Fruit fly (Drosophila melanogaster) whole organism, prepupa: ENCODE measurements around the gene Nha2.

Source experiments
- CG11762 ChIP-seq: fragments of 200-800 bp; sonication (Bioruptor generic); optimal IDR thresholded peaks from 3 replicates; lab custom pipeline; 2016; ENCODE audit warnings: missing biosample characterization, missing genetic modification characterization; ENCODE audit not compliant: insufficient read depth
- CG6792 ChIP-seq: fragments of 200-800 bp; sonication (Bioruptor generic); optimal IDR thresholded peaks from 3 replicates; lab custom pipeline; 2016; ENCODE audit warnings: missing biosample characterization, missing genetic modification characterization
- OdsH ChIP-seq: fragments of 200-800 bp; sonication (Bioruptor generic); optimal IDR thresholded peaks from 3 replicates; lab custom pipeline; 2016; ENCODE audit warnings: missing biosample characterization, missing genetic modification characterization
- cyc ChIP-seq: fragments of 200-800 bp; sonication (Bioruptor generic); optimal IDR thresholded peaks from 3 replicates; lab custom pipeline; 2016; ENCODE audit warnings: missing biosample characterization, missing genetic modification characterization

- TF ChIP-seq OdsH (peak; percentile 35), cyc (GFP tag; lab: Kevin White, UChicago) (no peak), CG11762 (GFP tag; lab: Kevin White, UChicago) (no peak), CG6792 (GFP tag; lab: Kevin White, UChicago) (no peak)
These were observed 11.3 kb upstream of the Nha2 start for dm6 chr3R:23009480-23010115.
